Worm (Caenorhabditis elegans): ENCODE measurements around the gene str-185.
A peak's percentile ranks its signal among the peaks of the same experiment; 100 is the strongest.

Gene str-185

DNA sequence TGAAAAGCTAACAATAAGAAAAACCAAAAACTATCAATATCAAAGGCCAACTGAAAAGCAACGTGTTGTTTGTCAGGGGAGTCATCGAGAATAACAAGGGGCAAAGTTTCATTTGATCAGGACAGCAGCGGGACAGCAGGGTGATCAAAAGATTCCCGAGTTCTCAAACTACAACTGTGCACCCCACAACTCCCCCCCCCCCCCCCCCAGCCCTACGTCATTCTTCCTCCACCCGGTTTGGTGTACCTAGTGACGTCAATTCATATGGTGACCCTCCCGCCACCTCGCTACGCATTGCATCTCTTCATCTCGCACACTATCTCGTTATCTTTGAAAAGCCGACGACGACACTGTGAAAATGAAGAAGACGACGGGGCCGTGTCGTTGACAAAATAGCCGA, 44.0 kb upstream of the str-185 start (continued):
- 0 out of 2 replicates have a peak, but pooled peaks have one; percentile 13 for TF ChIP-seq hmg-1.1 (GFP tag; IDR thresholded peaks at IDR 0.05)

DNA sequence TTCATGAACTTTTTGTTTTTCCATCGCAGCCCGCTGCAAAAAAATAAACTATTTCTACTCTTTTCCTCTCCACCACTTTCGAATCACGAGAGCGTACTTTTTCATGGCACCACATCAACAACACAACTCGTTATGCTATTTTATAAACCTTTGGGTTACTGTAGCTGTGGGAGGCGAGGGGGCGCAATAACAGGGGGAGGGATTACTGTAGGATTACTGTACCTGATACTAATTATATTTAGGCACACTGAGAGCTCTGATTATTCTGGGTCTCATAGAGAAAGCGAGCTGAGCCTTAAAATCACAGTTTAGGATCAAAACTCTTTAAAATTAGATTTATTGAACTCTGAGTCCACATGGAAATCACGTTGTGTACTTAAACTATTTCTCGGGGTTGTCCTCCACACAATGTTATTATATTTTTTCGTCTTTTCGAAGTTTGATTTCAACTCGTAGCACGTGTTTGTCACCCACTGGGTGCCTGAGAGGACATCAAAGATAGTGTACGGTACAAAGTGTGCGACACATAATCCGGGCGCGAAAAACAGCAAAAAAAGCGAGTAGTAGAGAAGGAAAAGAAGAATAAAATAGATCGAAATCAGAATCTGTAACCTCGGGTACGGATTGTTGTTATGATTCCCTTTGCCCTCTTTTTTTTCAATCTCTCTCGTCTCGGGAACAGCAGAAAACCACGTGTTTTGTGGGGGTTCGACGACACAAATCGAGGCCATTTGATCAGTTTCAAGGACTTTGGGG, 42.8 kb upstream of the str-185 start:
- no peak for TF ChIP-seq ceh-20 (GFP tag; IDR thresholded peaks at IDR 0.05)
- TF ChIP-seq dmd-6 (GFP tag; IDR thresholded peaks at IDR 0.05), result peak; percentile 38
- no peak for TF ChIP-seq aly-2 (tag; optimal IDR thresholded peaks at IDR 0.05)
- no peak for TF ChIP-seq lin-13 (GFP tag; optimal IDR thresholded peaks at IDR 0.05)
- TF ChIP-seq dmd-9 (GFP tag; IDR thresholded peaks at IDR 0.05), result peak; percentile 60; the same call in 1 of the 2 replicates
- TF ChIP-seq T26A8.4 (GFP tag; IDR thresholded peaks at IDR 0.05), result peak; percentile 10; the same call in 1 of the 2 replicates
- TF ChIP-seq nhr-111 (GFP tag; optimal IDR thresholded peaks at IDR 0.05), result no peak
- TF ChIP-seq ztf-11 (tag; optimal IDR thresholded peaks at IDR 0.05), result no peak
- peak; percentile 69 for TF ChIP-seq nhr-28 (tag; optimal IDR thresholded peaks at IDR 0.05)
- TF ChIP-seq zfp-2 (tag; optimal IDR thresholded peaks at IDR 0.05), result no peak
- TF ChIP-seq rbr-2 (tag; optimal IDR thresholded peaks at IDR 0.05), result no peak
- TF ChIP-seq mep-1 (tag; optimal IDR thresholded peaks at IDR 0.05), result peak; percentile 44
- no peak for TF ChIP-seq attf-4 (tag; optimal IDR thresholded peaks at IDR 0.05)
- peak; percentile 97 for TF ChIP-seq aha-1 (tag)
- peak; percentile 83 for TF ChIP-seq mxl-3 (GFP tag; optimal IDR thresholded peaks at IDR 0.05)
- no peak for TF ChIP-seq nhr-10 (tag; optimal IDR thresholded peaks at IDR 0.05)
- no peak for TF ChIP-seq F10B5.3 (tag; optimal IDR thresholded peaks at IDR 0.05)
- TF ChIP-seq Y105C5A.15 (GFP tag; IDR thresholded peaks at IDR 0.05), result no peak
- peak; percentile 12; the same call in 1 of the 2 replicates for TF ChIP-seq mdt-29 (GFP tag; IDR thresholded peaks at IDR 0.05)
- peak; percentile 62 for TF ChIP-seq hlh-11 (tag; optimal IDR thresholded peaks at IDR 0.05)
- no peak for TF ChIP-seq ceh-82 (tag; optimal IDR thresholded peaks at IDR 0.05)
- TF ChIP-seq daf-16 (GFP tag; optimal IDR thresholded peaks at IDR 0.05), result no peak
- TF ChIP-seq daf-16 (tag; optimal IDR thresholded peaks at IDR 0.05), result peak; percentile 61
- TF ChIP-seq egl-27 (tag; optimal IDR thresholded peaks at IDR 0.05), result no peak
- peak; percentile 23 for TF ChIP-seq nhr-25 (tag; optimal IDR thresholded peaks at IDR 0.05; ENCODE audit: borderline replicate concordance, insufficient read depth)
- TF ChIP-seq tra-1 (GFP tag; IDR thresholded peaks at IDR 0.05), result 0 out of 2 replicates have a peak, but pooled peaks have one; percentile 46
- peak; percentile 84 for TF ChIP-seq hlh-30 (tag; optimal IDR thresholded peaks at IDR 0.05; ENCODE audit: insufficient read depth)
- peak; percentile 13 for TF ChIP-seq spr-3 (GFP tag; optimal IDR thresholded peaks at IDR 0.05)
- peak; percentile 70 for TF ChIP-seq ama-1 (optimal IDR thresholded peaks at IDR 0.05)
- no peak for TF ChIP-seq lir-3 (tag; optimal IDR thresholded peaks at IDR 0.05)
- TF ChIP-seq nhr-11 (tag; optimal IDR thresholded peaks at IDR 0.05), result peak; percentile 17
- TF ChIP-seq ztf-7 (tag; optimal IDR thresholded peaks at IDR 0.05), result no peak
- TF ChIP-seq mdl-1 (tag; optimal IDR thresholded peaks at IDR 0.05), result peak in 1 of 2 experiments; percentile 76
- no peak for TF ChIP-seq unc-130 (GFP tag; optimal IDR thresholded peaks at IDR 0.05)
- peak; percentile 34; the same call in 1 of the 2 replicates for TF ChIP-seq Y75B8A.6 (GFP tag; IDR thresholded peaks at IDR 0.05)
- peak; percentile 17; the same call in 1 of the 2 replicates for TF ChIP-seq hmg-1.1 (GFP tag; IDR thresholded peaks at IDR 0.05)
- TF ChIP-seq F26F4.8 (GFP tag; conservative IDR thresholded peaks at IDR 0.05), result no peak
- no peak for TF ChIP-seq nhr-102 (tag; optimal IDR thresholded peaks at IDR 0.05)
- no peak for TF ChIP-seq F49E8.2 (tag; optimal IDR thresholded peaks at IDR 0.05; ENCODE audit: borderline replicate concordance)
- no peak for TF ChIP-seq D1046.2 (GFP tag; IDR thresholded peaks at IDR 0.05)
- TF ChIP-seq zip-2 (tag; optimal IDR thresholded peaks at IDR 0.05), result no peak
- TF ChIP-seq php-3 (GFP tag; IDR thresholded peaks at IDR 0.05), result no peak; the same call in 1 of the 2 replicates
- TF ChIP-seq nhr-48 (tag; optimal IDR thresholded peaks at IDR 0.05), result peak; percentile 65
- no peak for TF ChIP-seq daf-12 (tag; optimal IDR thresholded peaks at IDR 0.05)
- TF ChIP-seq saeg-2 (GFP tag; IDR thresholded peaks at IDR 0.05), result no peak
- peak; percentile 36 for TF ChIP-seq dve-1 (tag; optimal IDR thresholded peaks at IDR 0.05; ENCODE audit: insufficient read depth)
- TF ChIP-seq ceh-44 (GFP tag; IDR thresholded peaks at IDR 0.05), result no peak
- no peak for TF ChIP-seq zfp-3 (GFP tag; conservative IDR thresholded peaks at IDR 0.05)
